Fruit fly (Drosophila melanogaster) whole organism, embryonic: ENCODE results near the gene CG17124.
A peak's percentile ranks its signal among the peaks of the same experiment; 100 is the strongest.

Source experiments
- Awh ChIP-seq: fragments of 200-800 bp; sonication (Bioruptor generic); IDR thresholded peaks from 2 replicates; pipeline ENCODE4, ENCODE4 v1.3.6; 2022; ENCODE audit warnings: missing biosample characterization, missing genetic modification characterization
- CG10274 ChIP-seq: fragments of 200-800 bp; sonication (Bioruptor generic); optimal IDR thresholded peaks from 3 replicates; lab custom pipeline; 2017; ENCODE audit warnings: missing biosample characterization, mild to moderate bottlenecking, missing genetic modification characterization
- CG12299 ChIP-seq: fragments of 200-800 bp; sonication (Bioruptor generic); optimal IDR thresholded peaks from 2 replicates; lab custom pipeline; 2018; ENCODE audit warnings: missing biosample characterization, mild to moderate bottlenecking, missing genetic modification characterization
- CG13624 ChIP-seq: fragments of 200-800 bp; sonication (Bioruptor generic); optimal IDR thresholded peaks from 2 replicates; lab custom pipeline; 2016; ENCODE audit warnings: missing biosample characterization, missing genetic modification characterization
- CG1529 ChIP-seq: fragments of 200-800 bp; sonication (Bioruptor generic); optimal IDR thresholded peaks from 3 replicates; lab custom pipeline; 2018; ENCODE audit warnings: missing biosample characterization, missing genetic modification characterization
- CG18764 ChIP-seq: fragments of 200-800 bp; sonication (Bioruptor generic); optimal IDR thresholded peaks from 3 replicates; lab custom pipeline; 2016; ENCODE audit warnings: missing biosample characterization, missing genetic modification characterization
- CG2129 ChIP-seq: fragments of 200-800 bp; sonication (Bioruptor generic); IDR thresholded peaks from 2 replicates; pipeline ENCODE4 v1.3.6; 2022; ENCODE audit warnings: missing biosample characterization, missing genetic modification characterization; ENCODE audit not compliant: partially characterized antibody
- CG2199 ChIP-seq: fragments of 200-800 bp; sonication (Bioruptor generic); IDR thresholded peaks from 3 replicates; pipeline ENCODE4 v1.3.6; 2022; ENCODE audit warnings: missing biosample characterization, missing genetic modification characterization
- CG32772 ChIP-seq: fragments of 200-800 bp; sonication (Bioruptor generic); IDR thresholded peaks from 2 replicates; pipeline ENCODE4 v1.3.6; 2022; ENCODE audit warnings: missing biosample characterization, missing genetic modification characterization
- CG3847 ChIP-seq: fragments of 200-800 bp; sonication (Bioruptor generic); IDR thresholded peaks from 2 replicates; pipeline ENCODE4 v1.3.6; 2022; ENCODE audit warnings: missing biosample characterization, missing genetic modification characterization
- CG6854 ChIP-seq: fragments of 200-800 bp; sonication (Bioruptor generic); optimal IDR thresholded peaks from 3 replicates; lab custom pipeline; 2017; ENCODE audit warnings: missing biosample characterization, mild to moderate bottlenecking, missing genetic modification characterization
- CG7786 ChIP-seq: fragments of 200-800 bp; sonication (Bioruptor generic); optimal IDR thresholded peaks from 2 replicates; lab custom pipeline; 2016; ENCODE audit warnings: missing biosample characterization, missing genetic modification characterization
- CG8359 ChIP-seq: fragments of 200-800 bp; sonication (Bioruptor generic); optimal IDR thresholded peaks from 2 replicates; lab custom pipeline; 2017; ENCODE audit warnings: missing biosample characterization, mild to moderate bottlenecking, missing genetic modification characterization, borderline replicate concordance
- CG9215 ChIP-seq: fragments of 200-800 bp; sonication (Bioruptor generic); IDR thresholded peaks from 2 replicates; pipeline ENCODE4 v1.3.6; 2022; ENCODE audit warnings: missing biosample characterization, missing genetic modification characterization
- CG9932 ChIP-seq: fragments of 200-800 bp; sonication (Bioruptor generic); IDR thresholded peaks from 2 replicates; pipeline ENCODE4 v1.3.6; 2022; ENCODE audit warnings: missing biosample characterization, missing genetic modification characterization
- Doc3 ChIP-seq: fragments of 200-800 bp; sonication (Bioruptor generic); IDR thresholded peaks from 3 replicates; pipeline ENCODE4 v1.3.6; 2022; ENCODE audit warnings: missing biosample characterization, missing genetic modification characterization; ENCODE audit not compliant: partially characterized antibody
- Fer2 ChIP-seq: fragments of 200-800 bp; sonication (Bioruptor generic); optimal IDR thresholded peaks from 2 replicates; lab custom pipeline; 2018; ENCODE audit warnings: missing biosample characterization, mild to moderate bottlenecking, missing genetic modification characterization, moderate library complexity
- H15 ChIP-seq: fragments of 200-800 bp; sonication (Bioruptor generic); IDR thresholded peaks from 3 replicates; pipeline ENCODE4 v1.3.6; 2022; ENCODE audit warnings: missing biosample characterization, missing genetic modification characterization
- Hand ChIP-seq: fragments of 200-800 bp; sonication (Bioruptor generic); optimal IDR thresholded peaks from 2 replicates; lab custom pipeline; 2017; ENCODE audit warnings: mild to moderate bottlenecking, missing biosample characterization, missing genetic modification reagents, missing genetic modification characterization
- Hr3 ChIP-seq: fragments of 200-800 bp; sonication (Bioruptor generic); optimal IDR thresholded peaks from 3 replicates; lab custom pipeline; 2016; ENCODE audit warnings: missing biosample characterization, missing genetic modification characterization
- Sox102F ChIP-seq: fragments of 200-800 bp; sonication (Bioruptor generic); optimal IDR thresholded peaks from 2 replicates; lab custom pipeline; 2018; ENCODE audit warnings: missing biosample characterization, mild to moderate bottlenecking, missing genetic modification characterization, moderate library complexity
- Stat92E ChIP-seq, 3 experiments: fragments of >200 bp in 2 of 3; fragments of 200-800 bp in 1 of 3; sonication (Bioruptor generic) in 1 of 3; optimal IDR thresholded peaks; 2 replicates each; lab custom pipeline; 2017 to 2019; ENCODE audit warnings: missing biosample characterization in 3 of 3, missing genetic modification characterization in 3 of 3, mild to moderate bottlenecking in 1 of 3, moderate library complexity in 1 of 3
- aop ChIP-seq: fragments of 200-800 bp; sonication (Bioruptor generic); IDR thresholded peaks from 2 replicates; pipeline ENCODE4 v1.3.6; 2022; ENCODE audit warnings: missing biosample characterization, missing genetic modification characterization
- bbx ChIP-seq: fragments of 200-800 bp; sonication (Bioruptor generic); IDR thresholded peaks from 2 replicates; pipeline ENCODE4 v1.3.6; 2022; ENCODE audit warnings: missing biosample characterization, missing genetic modification characterization; ENCODE audit not compliant: partially characterized antibody
- bigmax ChIP-seq: fragments of 200-800 bp; sonication (Bioruptor generic); optimal IDR thresholded peaks from 2 replicates; lab custom pipeline; 2018; ENCODE audit warnings: missing biosample characterization, mild to moderate bottlenecking, missing genetic modification characterization
- bsh ChIP-seq, 2 experiments: fragments of 200-800 bp; sonication (Bioruptor generic); optimal IDR thresholded peaks; 2 replicates each; lab custom pipeline; 2017 to 2018; ENCODE audit warnings: mild to moderate bottlenecking in 2 of 2, missing biosample characterization in 2 of 2, missing genetic modification characterization in 2 of 2, moderate library complexity in 1 of 2
- cad ChIP-seq: fragments of >200 bp; optimal IDR thresholded peaks from 2 replicates; lab custom pipeline; 2017; ENCODE audit warnings: missing biosample characterization, missing genetic modification characterization
- cato ChIP-seq: fragments of 200-800 bp; sonication (Bioruptor generic); optimal IDR thresholded peaks from 2 replicates; lab custom pipeline; 2016; ENCODE audit warnings: missing biosample characterization, missing genetic modification characterization, borderline replicate concordance
- chif ChIP-seq, 2 experiments: fragments of 200-800 bp; sonication (Bioruptor generic); optimal IDR thresholded peaks; 3 replicates each; lab custom pipeline; 2016; ENCODE audit warnings: missing biosample characterization in 2 of 2, missing genetic modification characterization in 2 of 2
- crol ChIP-seq: fragments of 200-800 bp; sonication (Bioruptor generic); IDR thresholded peaks from 2 replicates; pipeline ENCODE4 v1.3.6; 2022; ENCODE audit warnings: missing biosample characterization, missing genetic modification characterization
- dan ChIP-seq: fragments of 200-800 bp; sonication (Bioruptor generic); IDR thresholded peaks from 2 replicates; pipeline ENCODE4 v1.3.6; 2022; ENCODE audit warnings: missing biosample characterization, missing genetic modification characterization
- en ChIP-seq: fragments of 200-800 bp; sonication (Bioruptor generic); optimal IDR thresholded peaks from 2 replicates; lab custom pipeline; 2016; ENCODE audit warnings: missing biosample characterization, missing genetic modification characterization
- esg ChIP-seq: fragments of 200-800 bp; sonication (Bioruptor generic); conservative IDR thresholded peaks from 2 replicates; pipeline ENCODE4 v1.3.6; 2022; ENCODE audit warnings: missing biosample characterization, missing genetic modification characterization
- fd102C ChIP-seq: fragments of 200-800 bp; sonication (Bioruptor generic); optimal IDR thresholded peaks from 2 replicates; lab custom pipeline; 2018; ENCODE audit warnings: missing biosample characterization, mild to moderate bottlenecking, missing genetic modification characterization, moderate library complexity
- ind ChIP-seq: fragments of 200-800 bp; sonication (Bioruptor generic); optimal IDR thresholded peaks from 3 replicates; lab custom pipeline; 2016; ENCODE audit warnings: missing biosample characterization, missing genetic modification characterization
- ken ChIP-seq: fragments of 200-800 bp; sonication (Bioruptor generic); IDR thresholded peaks from 3 replicates; pipeline ENCODE4 v1.3.6; 2022; ENCODE audit warnings: missing biosample characterization, missing genetic modification characterization
- oc ChIP-seq: fragments of 200-800 bp; sonication (Bioruptor generic); optimal IDR thresholded peaks from 2 replicates; lab custom pipeline; 2018; ENCODE audit warnings: missing biosample characterization, mild to moderate bottlenecking, missing genetic modification characterization, moderate library complexity
- p53 ChIP-seq: fragments of 200-800 bp; sonication (Bioruptor generic); optimal IDR thresholded peaks from 2 replicates; lab custom pipeline; 2016; ENCODE audit warnings: missing biosample characterization, missing genetic modification characterization
- pros ChIP-seq: fragments of 200-800 bp; sonication (Bioruptor generic); optimal IDR thresholded peaks from 3 replicates; lab custom pipeline; 2019; ENCODE audit warnings: missing biosample characterization, mild to moderate bottlenecking, missing genetic modification characterization, moderate library complexity
- repo ChIP-seq: fragments of 200-800 bp; sonication (Bioruptor generic); optimal IDR thresholded peaks from 2 replicates; lab custom pipeline; 2016; ENCODE audit warnings: missing biosample characterization, missing genetic modification characterization
- ro ChIP-seq: fragments of 200-800 bp; sonication (Bioruptor generic); IDR thresholded peaks from 2 replicates; pipeline ENCODE4 v1.3.6; 2022; ENCODE audit warnings: missing biosample characterization, missing genetic modification characterization
- sc ChIP-seq, 3 experiments: fragments of >200 bp in 2 of 3; fragments of 200-800 bp in 1 of 3; sonication (Bioruptor generic) in 1 of 3; optimal IDR thresholded peaks; 2 replicates in 2 of 3; 3 replicates in 1 of 3; lab custom pipeline; 2017; ENCODE audit warnings: mild to moderate bottlenecking in 1 of 3, missing biosample characterization in 1 of 3, missing genetic modification characterization in 1 of 3, missing genetic modification reagents in 1 of 3
- schlank ChIP-seq: fragments of 200-800 bp; sonication (Bioruptor generic); optimal IDR thresholded peaks from 2 replicates; lab custom pipeline; 2018; ENCODE audit warnings: missing biosample characterization, mild to moderate bottlenecking, missing genetic modification characterization
- stwl ChIP-seq: fragments of 200-800 bp; sonication (Bioruptor generic); optimal IDR thresholded peaks from 3 replicates; lab custom pipeline; 2018; ENCODE audit warnings: missing biosample characterization, mild to moderate bottlenecking, missing genetic modification characterization, moderate library complexity
- ttk ChIP-seq: fragments of 200-800 bp; sonication (Bioruptor generic); IDR thresholded peaks from 2 replicates; pipeline ENCODE4 v2.1.2; 2022; ENCODE audit warnings: missing biosample characterization, missing genetic modification characterization
- twi ChIP-seq: fragments of 200-800 bp; optimal IDR thresholded peaks from 2 replicates; lab custom pipeline; 2019; ENCODE audit warnings: missing biosample characterization, mild to moderate bottlenecking, missing genetic modification characterization, moderate library complexity
- vnd ChIP-seq: fragments of 200-800 bp; sonication (Bioruptor generic); IDR thresholded peaks from 3 replicates; pipeline ENCODE4 v1.3.6; 2022; ENCODE audit warnings: missing biosample characterization, missing genetic modification characterization; ENCODE audit not compliant: partially characterized antibody
- z ChIP-seq: fragments of 200-800 bp; sonication (Bioruptor generic); IDR thresholded peaks from 3 replicates; pipeline ENCODE4 v1.3.6; 2022; ENCODE audit warnings: missing biosample characterization, missing genetic modification characterization
- zen ChIP-seq: fragments of 200-800 bp; sonication (Bioruptor generic); optimal IDR thresholded peaks from 3 replicates; lab custom pipeline; 2018; ENCODE audit warnings: missing biosample characterization, mild to moderate bottlenecking, missing genetic modification characterization, moderate library complexity

Gene CG17124

dm6 chr2L:10703281-10703680 is 52.8 kb downstream of the CG17124 start, which contains the start of gene CG6415 (continued):
- TF ChIP-seq Hand (GFP tag; lab: Kevin White, UChicago): no peak
- no peak for TF ChIP-seq bbx (GFP tag; lab: Robert Waterston, UW)
- peak; percentile 36 to 75 for TF ChIP-seq chif (GFP tag; optimal IDR thresholded peaks at IDR 0.05; lab: Kevin White, UChicago)
- TF ChIP-seq zen (tag; lab: Kevin White, UChicago): peak; percentile 81
- TF ChIP-seq fd102C (GFP tag; lab: Kevin White, UChicago): no peak
- peak; percentile 57 for TF ChIP-seq Fer2 (tag; lab: Kevin White, UChicago)
- peak; percentile 59 for TF ChIP-seq CG1529
- TF ChIP-seq dan (GFP tag; lab: Robert Waterston, UW): no peak
- peak; percentile 72 for TF ChIP-seq CG32772 (GFP tag; lab: Robert Waterston, UW)
- peak; percentile 70 for TF ChIP-seq CG13624 (GFP tag; lab: Kevin White, UChicago)
- peak; percentile 65 for TF ChIP-seq CG18764
- peak; percentile 4 for TF ChIP-seq cato
- no peak for TF ChIP-seq p53 (GFP tag; lab: Kevin White, UChicago)
- TF ChIP-seq schlank (tag; lab: Kevin White, UChicago): peak; percentile 25
- peak; percentile 68 for TF ChIP-seq ken (GFP tag; lab: Robert Waterston, UW)
- TF ChIP-seq ttk (GFP tag; lab: Robert Waterston, UW): peak; percentile 74
- no peak for TF ChIP-seq stwl (tag; lab: Kevin White, UChicago)
- TF ChIP-seq CG10274 (GFP tag; lab: Kevin White, UChicago): peak; percentile 44
- peak; percentile 25; the same call in 1 of the 2 replicates for TF ChIP-seq ro (GFP tag; lab: Robert Waterston, UW)
- no peak for TF ChIP-seq z (GFP tag; lab: Robert Waterston, UW)
- TF ChIP-seq CG3847 (GFP tag; lab: Robert Waterston, UW): peak; percentile 54
- no peak for TF ChIP-seq Stat92E (GFP tag; optimal IDR thresholded peaks at IDR 0.05; lab: Kevin White, UChicago)
- peak; percentile 67 for TF ChIP-seq CG9215 (GFP tag; lab: Robert Waterston, UW)
- peak; percentile 70 for TF ChIP-seq Sox102F (GFP tag; lab: Kevin White, UChicago)
- TF ChIP-seq aop (GFP tag; lab: Robert Waterston, UW): 0 out of 2 replicates have a peak, but pooled peaks have one; percentile 38
- TF ChIP-seq twi (tag; lab: Kevin White, UChicago): no peak
- no peak for TF ChIP-seq vnd (GFP tag; lab: Robert Waterston, UW)
- TF ChIP-seq cad (GFP tag; lab: Kevin White, UChicago): no peak
- peak in 1 of 2 experiments; percentile 83 for TF ChIP-seq bsh (GFP tag; optimal IDR thresholded peaks at IDR 0.05; lab: Kevin White, UChicago)
- no peak for TF ChIP-seq bigmax (GFP tag; lab: Kevin White, UChicago)
- no peak for TF ChIP-seq CG12299 (tag; lab: Kevin White, UChicago)
- 0 out of 2 replicates have a peak, but pooled peaks have one; percentile 21 for TF ChIP-seq crol (GFP tag; lab: Robert Waterston, UW)
- peak; percentile 71 for TF ChIP-seq CG7786
- TF ChIP-seq CG2129 (GFP tag; lab: Robert Waterston, UW): no peak
- peak; percentile 43 for TF ChIP-seq CG8359 (GFP tag; lab: Kevin White, UChicago)
- TF ChIP-seq repo: peak; percentile 66
- peak; percentile 46; the same call in 1 of the 2 replicates for TF ChIP-seq esg
- peak; percentile 76 for TF ChIP-seq Awh (GFP tag; lab: Robert Waterston, UW)
- no peak for TF ChIP-seq sc (optimal IDR thresholded peaks at IDR 0.05; lab: Kevin White, UChicago)
- TF ChIP-seq sc (GFP tag; optimal IDR thresholded peaks at IDR 0.05; lab: Kevin White, UChicago): peak; percentile 47
- TF ChIP-seq CG9932: peak; percentile 36; the same call in 1 of the 2 replicates
- peak; percentile 37 for TF ChIP-seq en (GFP tag; lab: Kevin White, UChicago)
- no peak for TF ChIP-seq CG2199
- no peak for TF ChIP-seq Doc3 (GFP tag; lab: Robert Waterston, UW)
- TF ChIP-seq H15 (GFP tag; lab: Robert Waterston, UW): peak; percentile 72; the same call in 2 of the 3 replicates
- TF ChIP-seq Hr3: peak; percentile 60
- TF ChIP-seq ind (GFP tag; lab: Kevin White, UChicago): peak; percentile 74
- peak; percentile 47 for TF ChIP-seq CG6854 (GFP tag; lab: Kevin White, UChicago)
- TF ChIP-seq oc (tag; lab: Kevin White, UChicago): peak; percentile 51
- TF ChIP-seq pros (GFP tag; lab: Kevin White, UChicago): no peak
